Fruit fly (Drosophila melanogaster): ENCODE data around the gene Rh2.

DNA sequence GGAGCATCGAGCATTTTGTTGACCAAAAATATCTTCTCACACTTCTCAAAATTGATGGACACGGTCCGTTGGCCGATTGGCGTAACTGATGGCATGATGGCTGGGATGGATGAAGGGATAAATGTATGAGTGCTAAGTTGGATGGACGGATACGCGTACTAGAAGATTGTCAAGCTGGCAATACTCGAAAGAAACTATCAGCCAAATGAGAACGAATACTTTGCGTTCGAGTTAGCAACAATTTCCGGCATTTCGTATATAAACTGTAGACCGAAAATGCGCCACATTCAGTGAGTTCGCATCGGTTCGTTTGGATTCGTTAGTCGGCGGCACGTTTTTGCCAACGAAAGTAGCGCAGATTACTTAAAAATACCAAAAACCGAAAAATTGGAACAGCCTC is 24.0 kb upstream of the Rh2 start, which contains the start of gene CG14298:
- TF ChIP-seq pdm3 (GFP tag; optimal IDR thresholded peaks at IDR 0.05) (no peak), CG10669 (GFP tag; optimal IDR thresholded peaks at IDR 0.05) (no peak), fd59A (GFP tag; optimal IDR thresholded peaks at IDR 0.05) (no peak), CG32006 (GFP tag; optimal IDR thresholded peaks at IDR 0.05) (no peak), CG31627 (GFP tag; optimal IDR thresholded peaks at IDR 0.05) (no peak), Sox15 (GFP tag; optimal IDR thresholded peaks at IDR 0.05) (no peak), CG8119 (GFP tag; IDR thresholded peaks at IDR 0.05) (no peak), Gug (GFP tag; IDR thresholded peaks at IDR 0.05) (no peak), CG6808 (GFP tag; optimal IDR thresholded peaks at IDR 0.05) (no peak), topi (GFP tag; optimal IDR thresholded peaks at IDR 0.05) (no peak), cyc (GFP tag; optimal IDR thresholded peaks at IDR 0.05) (no peak), Hr4 (GFP tag; optimal IDR thresholded peaks at IDR 0.05) (no peak), CG16779 (tag; optimal IDR thresholded peaks at IDR 0.05) (no peak)
